Worm (Caenorhabditis elegans) whole organism, L2 larva: Measurements from ENCODE around the gene vps-52.

Source experiments
- C34F6.9 ChIP-seq: fragments of 150-350 bp; optimal IDR thresholded peaks from 2 replicates; lab custom pipeline; 2014; ENCODE audit warnings: missing biosample characterization, missing genetic modification characterization
- F13H6.1 ChIP-seq: sonication (generic microtip); optimal IDR thresholded peaks from 2 replicates; lab custom pipeline; 2016; ENCODE audit warnings: missing genetic modification characterization, missing compliant biosample characterization
- R02D3.7 ChIP-seq: fragments of 150-350 bp; optimal IDR thresholded peaks from 2 replicates; lab custom pipeline; 2014; ENCODE audit warnings: missing biosample characterization, missing genetic modification characterization
- ZK546.5 ChIP-seq: sonication (generic microtip); optimal IDR thresholded peaks from 2 replicates; lab custom pipeline; 2017; ENCODE audit warnings: missing biosample characterization, missing genetic modification characterization
- aly-2 ChIP-seq: fragments of 150-350 bp; optimal IDR thresholded peaks from 2 replicates; lab custom pipeline; 2014; ENCODE audit warnings: missing biosample characterization, missing genetic modification characterization
- ceh-16 ChIP-seq: fragments of 150-350 bp; optimal IDR thresholded peaks from 2 replicates; lab custom pipeline; 2014; ENCODE audit warnings: missing biosample characterization, missing genetic modification characterization
- crh-2 ChIP-seq: sonication (generic microtip); optimal IDR thresholded peaks from 2 replicates; lab custom pipeline; 2017; ENCODE audit warnings: missing biosample characterization, missing genetic modification characterization
- dmd-4 ChIP-seq: sonication (generic microtip); optimal IDR thresholded peaks from 2 replicates; lab custom pipeline; 2017; ENCODE audit warnings: missing biosample characterization, missing genetic modification characterization
- egl-27 ChIP-seq: sonication (generic microtip); optimal IDR thresholded peaks from 3 replicates; lab custom pipeline; 2017; ENCODE audit warnings: missing biosample characterization, missing genetic modification reagents, missing genetic modification characterization
- elt-1 ChIP-seq: fragments of 150-350 bp; optimal IDR thresholded peaks from 2 replicates; lab custom pipeline; 2014; ENCODE audit warnings: missing biosample characterization, missing genetic modification characterization
- elt-3 ChIP-seq: sonication (generic microtip); optimal IDR thresholded peaks from 2 replicates; lab custom pipeline; 2017; ENCODE audit warnings: missing biosample characterization, missing genetic modification characterization
- lin-39 ChIP-seq: fragments of 150-350 bp; optimal IDR thresholded peaks from 2 replicates; lab custom pipeline; 2014; ENCODE audit warnings: missing biosample characterization, missing genetic modification reagents, missing genetic modification characterization
- lsy-2 ChIP-seq, 2 experiments: fragments of 150-350 bp in 1 of 2; sonication (generic microtip) in 1 of 2; optimal IDR thresholded peaks; 2 replicates each; lab custom pipeline; 2014 to 2017; ENCODE audit warnings: missing biosample characterization in 2 of 2, missing genetic modification characterization in 2 of 2
- mbf-1 ChIP-seq: sonication (generic microtip); optimal IDR thresholded peaks from 2 replicates; lab custom pipeline; 2017; ENCODE audit warnings: missing biosample characterization, missing genetic modification characterization
- mdl-1 ChIP-seq, 2 experiments: fragments of 150-350 bp in 1 of 2; sonication (generic microtip) in 1 of 2; optimal IDR thresholded peaks; 2 replicates each; lab custom pipeline; 2017; ENCODE audit warnings: missing biosample characterization in 2 of 2, missing genetic modification characterization in 2 of 2
- nhr-12 ChIP-seq: fragments of 150-350 bp; optimal IDR thresholded peaks from 2 replicates; lab custom pipeline; 2014; ENCODE audit warnings: missing biosample characterization, missing genetic modification characterization
- nhr-129 ChIP-seq: fragments of 150-350 bp; optimal IDR thresholded peaks from 2 replicates; lab custom pipeline; 2014; ENCODE audit warnings: missing biosample characterization, missing genetic modification characterization
- nhr-21 ChIP-seq: fragments of 150-350 bp; optimal IDR thresholded peaks from 2 replicates; lab custom pipeline; 2014; ENCODE audit warnings: missing biosample characterization, missing genetic modification characterization
- nhr-23 ChIP-seq: fragments of 150-350 bp; optimal IDR thresholded peaks from 2 replicates; lab custom pipeline; 2014; ENCODE audit warnings: missing biosample characterization, missing genetic modification reagents, missing genetic modification characterization
- nhr-6 ChIP-seq: fragments of 150-350 bp; optimal IDR thresholded peaks from 2 replicates; lab custom pipeline; 2014; ENCODE audit warnings: missing biosample characterization, missing genetic modification characterization
- peb-1 ChIP-seq: fragments of 150-350 bp; optimal IDR thresholded peaks from 2 replicates; lab custom pipeline; 2014; ENCODE audit warnings: missing biosample characterization, missing genetic modification characterization
- sem-4 ChIP-seq: fragments of 150-350 bp; optimal IDR thresholded peaks from 2 replicates; lab custom pipeline; 2014; ENCODE audit warnings: missing biosample characterization, missing genetic modification reagents, missing genetic modification characterization
- skn-1 ChIP-seq: sonication (generic microtip); optimal IDR thresholded peaks from 2 replicates; lab custom pipeline; 2017; ENCODE audit warnings: missing biosample characterization, missing genetic modification characterization
- sma-3 ChIP-seq: sonication (generic microtip); optimal IDR thresholded peaks from 2 replicates; lab custom pipeline; 2016; ENCODE audit warnings: missing genetic modification reagents, missing genetic modification characterization, missing compliant biosample characterization
- sma-9 ChIP-seq, 2 experiments: fragments of 150-350 bp in 1 of 2; sonication (generic microtip) in 1 of 2; optimal IDR thresholded peaks; 2 replicates each; lab custom pipeline; 2014 to 2016; ENCODE audit warnings: missing genetic modification characterization in 2 of 2, mild to moderate bottlenecking in 1 of 2, missing biosample characterization in 1 of 2, missing compliant biosample characterization in 1 of 2, missing genetic modification reagents in 1 of 2, moderate library complexity in 1 of 2
- snpc-4 ChIP-seq: fragments of 150-350 bp; optimal IDR thresholded peaks from 2 replicates; lab custom pipeline; 2014; ENCODE audit warnings: missing biosample characterization, missing genetic modification characterization
- unc-39 ChIP-seq: fragments of 150-350 bp; optimal IDR thresholded peaks from 2 replicates; lab custom pipeline; 2014; ENCODE audit warnings: missing biosample characterization, missing genetic modification characterization
- unc-55 ChIP-seq: fragments of 150-350 bp; sonication (generic microtip); optimal IDR thresholded peaks from 3 replicates; lab custom pipeline; 2014; ENCODE audit warnings: missing biosample characterization, missing genetic modification reagents, missing genetic modification characterization
- zag-1 ChIP-seq: fragments of 150-350 bp; optimal IDR thresholded peaks from 2 replicates; lab custom pipeline; 2014; ENCODE audit warnings: missing biosample characterization, missing genetic modification characterization
- ztf-1 ChIP-seq: fragments of 200-800 bp; sonication (Bioruptor generic); conservative IDR thresholded peaks from 2 replicates; pipeline ENCODE4 v1.3.6; 2022; ENCODE audit warnings: missing genetic modification characterization, missing compliant biosample characterization
- ztf-4 ChIP-seq: fragments of 150-350 bp; optimal IDR thresholded peaks from 2 replicates; lab custom pipeline; 2014; ENCODE audit warnings: missing biosample characterization, missing genetic modification characterization

Gene vps-52

ce11 chrX:7565005-7565404, at the start of gene vps-52:
vps-52 (plus strand) TSS chrX:7565323.
- TF ChIP-seq ztf-1 (GFP tag; lab: Robert Waterston, UW) (no peak), unc-55 (GFP tag; lab: Kevin White, UChicago) (peak; percentile 55), sem-4 (tag; lab: Kevin White, UChicago) (no peak), nhr-129 (tag; lab: Kevin White, UChicago) (peak; percentile 9), C34F6.9 (tag; lab: Kevin White, UChicago) (peak; percentile 22)

- no peak for TF ChIP-seq zag-1 (tag; lab: Kevin White, UChicago)
- no peak for TF ChIP-seq mdl-1 (tag; optimal IDR thresholded peaks at IDR 0.05; lab: Kevin White, UChicago)
- no peak for TF ChIP-seq nhr-12 (tag; lab: Kevin White, UChicago)
- no peak for TF ChIP-seq sma-3 (GFP tag; lab: Kevin White, UChicago)
- no peak for TF ChIP-seq snpc-4
- no peak for TF ChIP-seq F13H6.1 (tag; lab: Kevin White, UChicago)
These were observed 45.6 kb upstream of the vps-52 start, which contains the start of gene chts-1 for ce11 chrX:7519569-7519968. chts-1 (minus strand) TSS chrX:7519669.

- TF ChIP-seq nhr-21 (no peak), sem-4 (tag; lab: Kevin White, UChicago) (no peak), aly-2 (tag; lab: Kevin White, UChicago) (no peak), sma-9 (GFP tag; optimal IDR thresholded peaks at IDR 0.05; lab: Kevin White, UChicago) (peak; percentile 7), sma-9 (tag; optimal IDR thresholded peaks at IDR 0.05; lab: Kevin White, UChicago) (no peak), C34F6.9 (tag; lab: Kevin White, UChicago) (no peak)
These were observed 42.5 kb upstream of the vps-52 start for ce11 chrX:7522595-7522994.

ce11 chrX:7523799-7524198, 41.3 kb upstream of the vps-52 start:
- TF ChIP-seq nhr-129 (tag; lab: Kevin White, UChicago): peak; percentile 45
- TF ChIP-seq F13H6.1 (tag; lab: Kevin White, UChicago): peak; percentile 84
- TF ChIP-seq ceh-16 (tag; lab: Kevin White, UChicago): no peak
- peak; percentile 57 for TF ChIP-seq sma-9 (GFP tag; optimal IDR thresholded peaks at IDR 0.05; lab: Kevin White, UChicago)
- TF ChIP-seq sma-9 (tag; optimal IDR thresholded peaks at IDR 0.05; lab: Kevin White, UChicago): no peak
- TF ChIP-seq skn-1 (tag; lab: Kevin White, UChicago): no peak
- peak; percentile 8 for TF ChIP-seq C34F6.9 (tag; lab: Kevin White, UChicago)
- peak in 1 of 2 experiments; percentile 38 for TF ChIP-seq lsy-2 (tag; optimal IDR thresholded peaks at IDR 0.05; lab: Kevin White, UChicago)

DNA sequence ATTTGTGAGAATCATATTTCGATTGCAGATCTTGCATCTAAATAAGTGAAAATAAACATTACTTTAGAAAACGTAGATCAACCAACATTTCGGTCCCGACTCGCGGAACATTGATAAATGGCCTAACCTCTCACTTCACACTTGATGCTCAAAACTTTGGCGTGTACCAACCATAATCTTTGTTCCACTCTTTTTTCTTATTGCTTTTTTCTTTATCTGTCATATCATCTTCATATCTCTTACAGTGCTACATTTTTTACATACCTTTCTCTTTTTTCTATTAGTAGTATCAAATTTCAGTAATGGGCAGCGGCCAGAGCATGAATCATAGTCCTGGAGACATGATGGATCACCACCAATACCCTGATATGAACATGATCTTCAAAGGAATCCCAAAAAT, 39.9 kb upstream of the vps-52 start, which contains the start of gene F46C8.3:
Gene F46C8.3 (plus strand): TSS at position 301 of the 400 bp plus-strand sequence.
- no peak for TF ChIP-seq lsy-2 (tag; optimal IDR thresholded peaks at IDR 0.05; lab: Kevin White, UChicago)
- no peak for TF ChIP-seq ZK546.5 (tag; lab: Kevin White, UChicago)
- no peak for TF ChIP-seq dmd-4
- TF ChIP-seq nhr-12 (tag; lab: Kevin White, UChicago): no peak
- TF ChIP-seq peb-1: no peak
- no peak for TF ChIP-seq sma-3 (GFP tag; lab: Kevin White, UChicago)
- TF ChIP-seq unc-55 (GFP tag; lab: Kevin White, UChicago): no peak
- TF ChIP-seq lin-39 (tag; lab: Kevin White, UChicago): no peak
- no peak for TF ChIP-seq unc-39
- no peak for TF ChIP-seq nhr-23
- TF ChIP-seq sem-4 (tag; lab: Kevin White, UChicago): no peak
- TF ChIP-seq sma-9 (GFP tag; optimal IDR thresholded peaks at IDR 0.05; lab: Kevin White, UChicago): no peak
- TF ChIP-seq sma-9 (tag; optimal IDR thresholded peaks at IDR 0.05; lab: Kevin White, UChicago): no peak
- no peak for TF ChIP-seq egl-27 (tag; lab: Kevin White, UChicago)
- TF ChIP-seq elt-3 (tag; lab: Kevin White, UChicago): no peak
- no peak for TF ChIP-seq nhr-129 (tag; lab: Kevin White, UChicago)

ce11 chrX:7532632-7533031, 32.5 kb upstream of the vps-52 start, which contains the start of gene ceh-14:
ceh-14 (minus strand) TSS chrX:7532732.
- TF ChIP-seq nhr-6 (tag; lab: Kevin White, UChicago) (no peak), sma-9 (GFP tag; optimal IDR thresholded peaks at IDR 0.05; lab: Kevin White, UChicago) (no peak), sma-9 (tag; optimal IDR thresholded peaks at IDR 0.05; lab: Kevin White, UChicago) (no peak), R02D3.7 (no peak), elt-1 (tag; lab: Kevin White, UChicago) (no peak), ztf-4 (tag; lab: Kevin White, UChicago) (no peak), F13H6.1 (tag; lab: Kevin White, UChicago) (no peak), snpc-4 (no peak), mbf-1 (tag; lab: Kevin White, UChicago) (no peak), crh-2 (tag; lab: Kevin White, UChicago) (no peak), nhr-23 (no peak)
